Fruit fly (Drosophila melanogaster) whole organism, embryonic: ENCODE results near the gene CG10628.

ENCODE experiments used
- Awh ChIP-seq: fragments of 200-800 bp; sonication (Bioruptor generic); IDR thresholded peaks from 2 replicates; pipeline ENCODE4, ENCODE4 v1.3.6; 2022; ENCODE audit warnings: missing biosample characterization, missing genetic modification characterization
- Bdp1 ChIP-seq: fragments of 200-800 bp; sonication (Bioruptor generic); optimal IDR thresholded peaks from 3 replicates; lab custom pipeline; 2016; ENCODE audit warnings: missing biosample characterization, missing genetic modification characterization
- CG11247 ChIP-seq: fragments of 200-800 bp; sonication (Bioruptor generic); IDR thresholded peaks from 2 replicates; pipeline ENCODE4 v1.3.6; 2022; ENCODE audit warnings: missing biosample characterization, missing genetic modification characterization
- CG12942 ChIP-seq: fragments of 200-800 bp; sonication (Bioruptor generic); optimal IDR thresholded peaks from 3 replicates; lab custom pipeline; 2016; ENCODE audit warnings: missing biosample characterization, missing genetic modification characterization
- CG14710 ChIP-seq: fragments of 200-800 bp; sonication (Bioruptor generic); optimal IDR thresholded peaks from 3 replicates; lab custom pipeline; 2019; ENCODE audit warnings: missing biosample characterization, mild to moderate bottlenecking, missing genetic modification characterization, moderate library complexity
- CG15479 ChIP-seq: fragments of 200-800 bp; sonication (Bioruptor generic); optimal IDR thresholded peaks from 3 replicates; lab custom pipeline; 2019; ENCODE audit warnings: missing biosample characterization, mild to moderate bottlenecking, missing genetic modification characterization, moderate library complexity
- CG15696 ChIP-seq: fragments of 200-800 bp; sonication (Bioruptor generic); optimal IDR thresholded peaks from 2 replicates; lab custom pipeline; 2019; ENCODE audit warnings: missing biosample characterization, mild to moderate bottlenecking, missing genetic modification characterization, moderate library complexity
- CG16863 ChIP-seq: fragments of 200-800 bp; sonication (Bioruptor generic); optimal IDR thresholded peaks from 3 replicates; lab custom pipeline; 2016; ENCODE audit warnings: missing biosample characterization, missing genetic modification characterization
- CG17359 ChIP-seq: fragments of 200-800 bp; sonication (Bioruptor generic); optimal IDR thresholded peaks from 3 replicates; lab custom pipeline; 2018; ENCODE audit warnings: missing biosample characterization, mild to moderate bottlenecking, missing genetic modification characterization, moderate library complexity
- CG18011 ChIP-seq: fragments of 200-800 bp; sonication (Bioruptor generic); optimal IDR thresholded peaks from 2 replicates; lab custom pipeline; 2017; ENCODE audit warnings: missing biosample characterization, missing genetic modification characterization, mild to moderate bottlenecking, moderate library complexity, missing genotype
- CG18476 ChIP-seq: fragments of 200-800 bp; sonication (Bioruptor generic); optimal IDR thresholded peaks from 2 replicates; lab custom pipeline; 2016; ENCODE audit warnings: missing biosample characterization, mild to moderate bottlenecking, missing genetic modification characterization
- CG2199 ChIP-seq: fragments of 200-800 bp; sonication (Bioruptor generic); IDR thresholded peaks from 3 replicates; pipeline ENCODE4 v1.3.6; 2022; ENCODE audit warnings: missing biosample characterization, missing genetic modification characterization
- CG32532 ChIP-seq: fragments of 200-800 bp; sonication (Bioruptor generic); IDR thresholded peaks from 2 replicates; pipeline ENCODE4 v1.3.6; 2022; ENCODE audit warnings: missing biosample characterization, missing genetic modification characterization
- CTCF ChIP-seq: fragments of 200-800 bp; sonication (Bioruptor generic); optimal IDR thresholded peaks from 2 replicates; lab custom pipeline; 2017; ENCODE audit warnings: missing biosample characterization, mild to moderate bottlenecking, missing genetic modification characterization, moderate library complexity
- CoRest ChIP-seq: fragments of 200-800 bp; sonication (Bioruptor generic); optimal IDR thresholded peaks from 3 replicates; lab custom pipeline; 2018; ENCODE audit warnings: missing biosample characterization, mild to moderate bottlenecking, missing genetic modification characterization, moderate library complexity
- CrebB ChIP-seq: fragments of 200-800 bp; sonication (Bioruptor generic); optimal IDR thresholded peaks from 3 replicates; lab custom pipeline; 2018; ENCODE audit warnings: missing biosample characterization, mild to moderate bottlenecking, missing genetic modification characterization
- D19A ChIP-seq: fragments of 200-800 bp; optimal IDR thresholded peaks from 3 replicates; lab custom pipeline; 2019; ENCODE audit warnings: missing biosample characterization, mild to moderate bottlenecking, missing genetic modification characterization, moderate library complexity
- HLH4C ChIP-seq: fragments of 200-800 bp; sonication (Bioruptor generic); IDR thresholded peaks from 3 replicates; pipeline ENCODE4 v1.3.6; 2022; ENCODE audit warnings: missing biosample characterization, missing genetic modification characterization; ENCODE audit not compliant: partially characterized antibody
- Hmr ChIP-seq: fragments of 200-800 bp; sonication (Bioruptor generic); optimal IDR thresholded peaks from 3 replicates; lab custom pipeline; 2017; ENCODE audit warnings: mild to moderate bottlenecking, missing biosample characterization, missing genetic modification reagents, missing genetic modification characterization
- Hr78 ChIP-seq, 2 experiments: fragments of 200-800 bp in 1 of 2; fragments of >200 bp in 1 of 2; sonication (Bioruptor generic) in 1 of 2; optimal IDR thresholded peaks; 2 replicates each; lab custom pipeline; 2017 to 2019; ENCODE audit warnings: missing biosample characterization in 2 of 2, missing genetic modification characterization in 2 of 2, mild to moderate bottlenecking in 1 of 2, moderate library complexity in 1 of 2
- Jarid2 ChIP-seq: fragments of 200-800 bp; sonication (Bioruptor generic); optimal IDR thresholded peaks from 3 replicates; lab custom pipeline; 2017; ENCODE audit warnings: mild to moderate bottlenecking, missing biosample characterization, missing genetic modification reagents, missing genetic modification characterization
- Meics ChIP-seq: fragments of 200-800 bp; sonication (Bioruptor generic); optimal IDR thresholded peaks from 2 replicates; lab custom pipeline; 2017; ENCODE audit warnings: missing biosample characterization, mild to moderate bottlenecking, missing genetic modification characterization
- Pdp1 ChIP-seq, 2 experiments: fragments of 200-800 bp; sonication (Bioruptor generic); optimal IDR thresholded peaks; 3 replicates each; lab custom pipeline; 2016; ENCODE audit warnings: missing biosample characterization in 2 of 2, missing genetic modification characterization in 2 of 2, mild to moderate bottlenecking in 1 of 2, moderate library complexity in 1 of 2
- Ptx1 ChIP-seq: fragments of 200-800 bp; sonication (Bioruptor generic); IDR thresholded peaks from 2 replicates; pipeline ENCODE4 v1.3.6; 2022; ENCODE audit warnings: missing biosample characterization, missing genetic modification characterization
- Stat92E ChIP-seq, 3 experiments: fragments of >200 bp in 2 of 3; fragments of 200-800 bp in 1 of 3; sonication (Bioruptor generic) in 1 of 3; optimal IDR thresholded peaks; 2 replicates each; lab custom pipeline; 2017 to 2019; ENCODE audit warnings: missing biosample characterization in 3 of 3, missing genetic modification characterization in 3 of 3, mild to moderate bottlenecking in 1 of 3, moderate library complexity in 1 of 3
- Taf1 ChIP-seq: fragments of 200-800 bp; sonication (Bioruptor generic); IDR thresholded peaks from 2 replicates; pipeline ENCODE4 v1.3.6; 2022; ENCODE audit warnings: missing biosample characterization, missing genetic modification characterization
- Usf ChIP-seq: fragments of 200-800 bp; sonication (Bioruptor generic); optimal IDR thresholded peaks from 2 replicates; lab custom pipeline; 2017; ENCODE audit warnings: missing genotype, missing biosample characterization, missing genetic modification characterization
- aop ChIP-seq: fragments of 200-800 bp; sonication (Bioruptor generic); IDR thresholded peaks from 2 replicates; pipeline ENCODE4 v1.3.6; 2022; ENCODE audit warnings: missing biosample characterization, missing genetic modification characterization
- bigmax ChIP-seq: fragments of 200-800 bp; sonication (Bioruptor generic); optimal IDR thresholded peaks from 2 replicates; lab custom pipeline; 2018; ENCODE audit warnings: missing biosample characterization, mild to moderate bottlenecking, missing genetic modification characterization
- chif ChIP-seq, 2 experiments: fragments of 200-800 bp; sonication (Bioruptor generic); optimal IDR thresholded peaks; 3 replicates each; lab custom pipeline; 2016; ENCODE audit warnings: missing biosample characterization in 2 of 2, missing genetic modification characterization in 2 of 2
- chinmo ChIP-seq: fragments of 200-800 bp; sonication (Bioruptor generic); IDR thresholded peaks from 4 replicates; pipeline ENCODE4 v1.3.6; 2022; ENCODE audit warnings: missing biosample characterization, missing genetic modification characterization; ENCODE audit not compliant: partially characterized antibody
- crp ChIP-seq, 2 experiments: fragments of 200-800 bp; sonication (Bioruptor generic); optimal IDR thresholded peaks; 2 replicates in 1 of 2; 3 replicates in 1 of 2; lab custom pipeline; 2017; ENCODE audit warnings: missing biosample characterization in 2 of 2, missing genetic modification characterization in 2 of 2, mild to moderate bottlenecking in 1 of 2, moderate library complexity in 1 of 2
- dimm ChIP-seq: fragments of 200-800 bp; sonication (Bioruptor generic); IDR thresholded peaks from 2 replicates; pipeline ENCODE4 v1.3.6; 2022; ENCODE audit warnings: missing biosample characterization, missing genetic modification characterization
- eve ChIP-seq, 2 experiments: fragments of >200 bp; optimal IDR thresholded peaks; 2 replicates each; lab custom pipeline; 2017; ENCODE audit warnings: missing biosample characterization in 2 of 2, missing genetic modification characterization in 2 of 2
- exex ChIP-seq: fragments of 200-800 bp; sonication (Bioruptor generic); optimal IDR thresholded peaks from 4 replicates; lab custom pipeline; 2018; ENCODE audit warnings: missing biosample characterization, mild to moderate bottlenecking, missing genetic modification characterization, moderate library complexity
- gcm2 ChIP-seq: fragments of 200-800 bp; sonication (Bioruptor generic); optimal IDR thresholded peaks from 2 replicates; lab custom pipeline; 2016; ENCODE audit warnings: missing biosample characterization, missing genetic modification characterization
- gsb-n ChIP-seq: fragments of 200-800 bp; sonication (Bioruptor generic); optimal IDR thresholded peaks from 3 replicates; lab custom pipeline; 2018; ENCODE audit warnings: missing biosample characterization, mild to moderate bottlenecking, missing genetic modification characterization
- lbe ChIP-seq: fragments of 200-800 bp; sonication (Bioruptor generic); optimal IDR thresholded peaks from 2 replicates; lab custom pipeline; 2016; ENCODE audit warnings: missing biosample characterization, mild to moderate bottlenecking, missing genetic modification characterization
- mld ChIP-seq: fragments of 200-800 bp; sonication (Bioruptor generic); IDR thresholded peaks from 3 replicates; pipeline ENCODE4 v1.3.6; 2022; ENCODE audit warnings: missing biosample characterization, missing genetic modification characterization; ENCODE audit not compliant: partially characterized antibody
- otp ChIP-seq: fragments of 200-800 bp; sonication (Bioruptor generic); IDR thresholded peaks from 3 replicates; pipeline ENCODE4, ENCODE4 v1.3.6; 2022; ENCODE audit warnings: missing biosample characterization, missing genetic modification characterization
- pfk ChIP-seq: fragments of 200-800 bp; sonication (Bioruptor generic); optimal IDR thresholded peaks from 2 replicates; lab custom pipeline; 2018; ENCODE audit warnings: missing biosample characterization, mild to moderate bottlenecking, missing genetic modification characterization, moderate library complexity
- slp2 ChIP-seq: fragments of 200-800 bp; sonication (Bioruptor generic); optimal IDR thresholded peaks from 2 replicates; lab custom pipeline; 2016; ENCODE audit warnings: missing biosample characterization, missing genetic modification characterization
- tgo ChIP-seq: fragments of 200-800 bp; sonication (Bioruptor generic); IDR thresholded peaks from 3 replicates; pipeline ENCODE4 v1.3.6; 2022; ENCODE audit warnings: missing biosample characterization, missing genetic modification characterization

Gene CG10628

dm6 chr2L:19763773-19764580 is 5.6 kb upstream of the CG10628 start, which contains the start of gene fbp (continued):
- no peak for TF ChIP-seq Taf1 (GFP tag; lab: Robert Waterston, UW)
- no peak for TF ChIP-seq lbe (GFP tag; lab: Kevin White, UChicago)
- TF ChIP-seq CG15696 (tag; lab: Kevin White, UChicago) = peak; percentile 20
- peak; percentile 68 for TF ChIP-seq CG32532
- peak; percentile 78 for TF ChIP-seq Meics (GFP tag; lab: Kevin White, UChicago)
- no peak for TF ChIP-seq CG11247 (GFP tag; lab: Robert Waterston, UW)
- TF ChIP-seq otp (GFP tag; lab: Robert Waterston, UW) = 0 out of 3 replicates have a peak, but pooled peaks have one; percentile 43
- TF ChIP-seq CG18476 (GFP tag; lab: Kevin White, UChicago) = no peak
- peak; percentile 58; the same call in 2 of the 4 replicates for TF ChIP-seq chinmo
- TF ChIP-seq dimm (GFP tag; lab: Robert Waterston, UW) = no peak
- TF ChIP-seq gsb-n = peak; percentile 41
- no peak for TF ChIP-seq gcm2 (GFP tag; lab: Kevin White, UChicago)
- TF ChIP-seq CrebB (tag; lab: Kevin White, UChicago) = no peak
- TF ChIP-seq Ptx1 (GFP tag; lab: Robert Waterston, UW) = peak; percentile 55
- no peak for TF ChIP-seq Bdp1 (GFP tag; lab: Kevin White, UChicago)
- TF ChIP-seq CTCF (GFP tag; lab: Kevin White, UChicago) = no peak
- TF ChIP-seq CG14710 (tag; lab: Kevin White, UChicago) = peak; percentile 67
- no peak for TF ChIP-seq tgo (GFP tag; lab: Robert Waterston, UW)

dm6 chr2L:19763446-19763772 is 5.0 kb upstream of the CG10628 start:
- no peak for TF ChIP-seq CG18011
- no peak for TF ChIP-seq pfk (GFP tag; lab: Kevin White, UChicago)
- TF ChIP-seq Usf = no peak
- no peak for TF ChIP-seq CG11247 (GFP tag; lab: Robert Waterston, UW)
- 0 out of 2 replicates have a peak, but pooled peaks have one; percentile 20 for TF ChIP-seq Awh (GFP tag; lab: Robert Waterston, UW)
- TF ChIP-seq CG2199 = no peak
- no peak for TF ChIP-seq crp (GFP tag; optimal IDR thresholded peaks at IDR 0.05; lab: Kevin White, UChicago)
- no peak for TF ChIP-seq slp2
- TF ChIP-seq exex = no peak
- no peak for TF ChIP-seq CG16863 (GFP tag; lab: Kevin White, UChicago)
- TF ChIP-seq CG15479 = no peak
- TF ChIP-seq CG17359 (tag; lab: Kevin White, UChicago) = no peak
- no peak for TF ChIP-seq CG12942 (GFP tag; lab: Kevin White, UChicago)
- TF ChIP-seq mld = no peak
- no peak for TF ChIP-seq chif (GFP tag; optimal IDR thresholded peaks at IDR 0.05; lab: Kevin White, UChicago)
- TF ChIP-seq bigmax = no peak
- no peak for TF ChIP-seq D19A
- no peak for TF ChIP-seq HLH4C (GFP tag; lab: Robert Waterston, UW)
- no peak for TF ChIP-seq Hmr (GFP tag; lab: Kevin White, UChicago)
- no peak for TF ChIP-seq aop (GFP tag; lab: Robert Waterston, UW)
- peak in 1 of 2 experiments; percentile 71 for TF ChIP-seq Hr78 (GFP tag; optimal IDR thresholded peaks at IDR 0.05; lab: Kevin White, UChicago)
- no peak for TF ChIP-seq CoRest
- TF ChIP-seq Stat92E (GFP tag; optimal IDR thresholded peaks at IDR 0.05; lab: Kevin White, UChicago) = no peak
- TF ChIP-seq Jarid2 = no peak
- peak in 1 of 2 experiments; percentile 96 for TF ChIP-seq Pdp1 (GFP tag; optimal IDR thresholded peaks at IDR 0.05; lab: Kevin White, UChicago)
- no peak for TF ChIP-seq eve (GFP tag; optimal IDR thresholded peaks at IDR 0.05; lab: Kevin White, UChicago)
- TF ChIP-seq, all 482 proteins: peak for 3
